Worm (Caenorhabditis elegans) whole organism, L4/young adult: Measurements from ENCODE around the gene nhr-277.

Experiments used
- W03F9.2 ChIP-seq: fragments of 150-350 bp; optimal IDR thresholded peaks from 2 replicates; lab custom pipeline; 2014; ENCODE audit warnings: missing biosample characterization, missing genetic modification characterization
- dao-5 ChIP-seq: sonication (generic microtip); optimal IDR thresholded peaks from 2 replicates; lab custom pipeline; 2016; ENCODE audit warnings: missing genotype, missing genetic modification characterization, moderate library complexity, missing compliant biosample characterization
- him-1 ChIP-seq: sonication (generic microtip); optimal IDR thresholded peaks from 2 replicates; lab custom pipeline; 2016; ENCODE audit warnings: missing genotype, missing genetic modification reagents, missing genetic modification characterization, missing compliant biosample characterization

- TF ChIP-seq him-1 (tag; lab: Kevin White, UChicago) (no peak), dao-5 (tag; lab: Kevin White, UChicago) (no peak), W03F9.2 (tag; lab: Kevin White, UChicago) (no peak)
Observed at ce11 chrIV:2758079-2758478, 15.3 kb downstream of the nhr-277 start.
